Worm (Caenorhabditis elegans) whole organism, young adult: Measurements from ENCODE around the gene C03B1.7.

Experiments
- B0019.2 ChIP-seq: fragments of 200-800 bp; sonication (Bioruptor generic); conservative IDR thresholded peaks from 2 replicates; pipeline ENCODE4 v1.3.6; 2022; ENCODE audit warnings: missing genetic modification reagents, missing genetic modification characterization, missing compliant biosample characterization
- C17E4.6 ChIP-seq: fragments of 200-800 bp; sonication (Bioruptor generic); IDR thresholded peaks from 2 replicates; pipeline ENCODE4 v1.3.6; 2022; ENCODE audit warnings: missing genetic modification reagents, missing genetic modification characterization, missing compliant biosample characterization
- F22D6.2 ChIP-seq: sonication (generic microtip); optimal IDR thresholded peaks from 2 replicates; lab custom pipeline; 2016; ENCODE audit warnings: mild to moderate bottlenecking, missing genetic modification characterization, missing compliant biosample characterization
- F37B4.10 ChIP-seq: fragments of 200-800 bp; sonication (Bioruptor generic); IDR thresholded peaks from 2 replicates; pipeline ENCODE4 v1.3.6; 2022; ENCODE audit warnings: missing genetic modification characterization, missing compliant biosample characterization
- F39B2.1 ChIP-seq: fragments of 200-800 bp; sonication (Bioruptor generic); IDR thresholded peaks from 2 replicates; pipeline ENCODE4 v1.3.6; 2022; ENCODE audit warnings: missing genetic modification reagents, missing genetic modification characterization, missing compliant biosample characterization
- F52B5.7 ChIP-seq: sonication (generic microtip); optimal IDR thresholded peaks from 2 replicates; lab custom pipeline; 2016; ENCODE audit warnings: mild to moderate bottlenecking, missing genetic modification characterization, missing compliant biosample characterization
- F57A8.1 ChIP-seq: fragments of 200-800 bp; sonication (Bioruptor generic); optimal IDR thresholded peaks from 2 replicates; lab custom pipeline; 2018; ENCODE audit warnings: mild to moderate bottlenecking, missing genetic modification characterization, moderate library complexity, missing compliant biosample characterization
- K12H6.12 ChIP-seq: fragments of 200-800 bp; sonication (Bioruptor generic); optimal IDR thresholded peaks from 2 replicates; lab custom pipeline; 2018; ENCODE audit warnings: mild to moderate bottlenecking, missing genetic modification characterization, missing compliant biosample characterization
- Y53G8AR.9 ChIP-seq: fragments of 200-800 bp; sonication (Bioruptor generic); conservative IDR thresholded peaks from 2 replicates; pipeline ENCODE4 v1.3.6; 2022; ENCODE audit warnings: missing genetic modification reagents, missing genetic modification characterization, missing compliant biosample characterization
- Y67H2A.10 ChIP-seq: fragments of 200-800 bp; sonication (Bioruptor generic); conservative IDR thresholded peaks from 2 replicates; pipeline ENCODE4 v1.3.6; 2022; ENCODE audit warnings: missing genetic modification reagents, missing genetic modification characterization, missing compliant biosample characterization
- Y79H2A.3 ChIP-seq: fragments of 200-800 bp; sonication (Bioruptor generic); conservative IDR thresholded peaks from 2 replicates; pipeline ENCODE4 v1.3.6; 2022; ENCODE audit warnings: missing genetic modification reagents, missing genetic modification characterization, missing compliant biosample characterization
- Y95B8A.8 ChIP-seq: fragments of 200-800 bp; sonication (Bioruptor generic); IDR thresholded peaks from 2 replicates; pipeline ENCODE4 v1.3.6; 2022; ENCODE audit warnings: missing genetic modification reagents, missing genetic modification characterization, missing compliant biosample characterization
- ZK185.1 ChIP-seq: sonication (generic microtip); optimal IDR thresholded peaks from 2 replicates; lab custom pipeline; 2016; ENCODE audit warnings: mild to moderate bottlenecking, missing genetic modification characterization, missing compliant biosample characterization; ENCODE audit not compliant: poor library complexity, severe bottlenecking
- ama-1 ChIP-seq, 3 experiments: fragments of 150-350 bp in 1 of 3; sonication (generic microtip) in 2 of 3; optimal IDR thresholded peaks; 2 replicates each; lab custom pipeline; 2014 to 2018; ENCODE audit warnings: missing biosample characterization in 2 of 3, missing genetic modification characterization in 2 of 3, missing genetic modification reagents in 2 of 3
- attf-6 ChIP-seq: fragments of 200-800 bp; sonication (Bioruptor generic); IDR thresholded peaks from 2 replicates; pipeline ENCODE4 v1.3.6; 2022; ENCODE audit warnings: missing genetic modification reagents, missing genetic modification characterization, missing compliant biosample characterization
- ceh-100 ChIP-seq: fragments of 200-800 bp; sonication (Bioruptor generic); IDR thresholded peaks from 2 replicates; pipeline ENCODE4 v1.3.6; 2022; ENCODE audit warnings: missing genetic modification reagents, missing genetic modification characterization, missing compliant biosample characterization
- ceh-27 ChIP-seq: fragments of 200-800 bp; sonication (Bioruptor generic); optimal IDR thresholded peaks from 2 replicates; lab custom pipeline; 2018; ENCODE audit warnings: mild to moderate bottlenecking, missing genetic modification characterization, moderate library complexity, missing compliant biosample characterization
- ceh-79 ChIP-seq: sonication (generic microtip); optimal IDR thresholded peaks from 2 replicates; lab custom pipeline; 2017; ENCODE audit warnings: mild to moderate bottlenecking, missing genetic modification characterization, missing compliant biosample characterization
- die-1 ChIP-seq: sonication (generic microtip); optimal IDR thresholded peaks from 2 replicates; lab custom pipeline; 2016; ENCODE audit warnings: missing genotype, mild to moderate bottlenecking, missing genetic modification characterization, missing compliant biosample characterization
- egrh-3 ChIP-seq: fragments of 200-800 bp; sonication (Bioruptor generic); IDR thresholded peaks from 2 replicates; pipeline ENCODE4 v1.3.6; 2022; ENCODE audit warnings: missing genetic modification reagents, missing genetic modification characterization, missing compliant biosample characterization
- hmg-20 ChIP-seq: fragments of 200-800 bp; sonication (Bioruptor generic); IDR thresholded peaks from 2 replicates; pipeline ENCODE4 v1.3.6; 2022; ENCODE audit warnings: missing genetic modification reagents, missing genetic modification characterization, missing compliant biosample characterization
- let-526 ChIP-seq: fragments of 200-800 bp; sonication (Bioruptor generic); IDR thresholded peaks from 2 replicates; pipeline ENCODE4 v1.3.6; 2022; ENCODE audit warnings: missing genetic modification reagents, missing genetic modification characterization, missing compliant biosample characterization
- lin-26 ChIP-seq: fragments of 200-800 bp; sonication (Bioruptor generic); IDR thresholded peaks from 2 replicates; pipeline ENCODE4 v1.3.6; 2022; ENCODE audit warnings: missing genetic modification reagents, missing genetic modification characterization, missing compliant biosample characterization
- lin-35 ChIP-seq, 3 experiments: fragments of 150-350 bp in 2 of 3; sonication (generic microtip) in 1 of 3; optimal IDR thresholded peaks; 2 replicates each; lab custom pipeline; 2014 to 2018; ENCODE audit warnings: missing biosample characterization in 3 of 3, missing genetic modification characterization in 3 of 3, missing genetic modification reagents in 3 of 3
- lir-1 ChIP-seq: fragments of 200-800 bp; sonication (Bioruptor generic); conservative IDR thresholded peaks from 2 replicates; pipeline ENCODE4 v1.3.6; 2022; ENCODE audit warnings: missing genetic modification reagents, missing genetic modification characterization, missing compliant biosample characterization
- nhr-27 ChIP-seq: fragments of 200-800 bp; sonication (Bioruptor generic); optimal IDR thresholded peaks from 2 replicates; lab custom pipeline; 2018; ENCODE audit warnings: mild to moderate bottlenecking, missing genetic modification characterization, moderate library complexity, missing compliant biosample characterization
- pha-4 ChIP-seq: fragments of 150-350 bp; sonication (generic microtip); optimal IDR thresholded peaks from 2 replicates; lab custom pipeline; 2014; ENCODE audit warnings: missing biosample characterization, missing genetic modification reagents, missing genetic modification characterization
- rec-8 ChIP-seq, 2 experiments: sonication (generic microtip); optimal IDR thresholded peaks; 2 replicates each; lab custom pipeline; 2016; ENCODE audit warnings: mild to moderate bottlenecking in 2 of 2, missing genetic modification characterization in 2 of 2, missing genetic modification reagents in 2 of 2, missing genotype in 2 of 2, missing biosample characterization in 1 of 2, missing compliant biosample characterization in 1 of 2, moderate library complexity in 1 of 2
- sptf-2 ChIP-seq: fragments of 200-800 bp; sonication (Bioruptor generic); optimal IDR thresholded peaks from 2 replicates; lab custom pipeline; 2018; ENCODE audit warnings: mild to moderate bottlenecking, missing genetic modification characterization, missing compliant biosample characterization
- tbx-9 ChIP-seq: sonication (generic microtip); optimal IDR thresholded peaks from 2 replicates; lab custom pipeline; 2016; ENCODE audit warnings: borderline replicate concordance, missing genetic modification characterization, inconsistent platforms, missing compliant biosample characterization
- unc-130 ChIP-seq: sonication (generic microtip); optimal IDR thresholded peaks from 2 replicates; lab custom pipeline; 2016; ENCODE audit warnings: missing genetic modification reagents, missing genetic modification characterization, missing compliant biosample characterization
- zim-3 ChIP-seq: sonication (generic microtip); optimal IDR thresholded peaks from 2 replicates; lab custom pipeline; 2017; ENCODE audit warnings: mild to moderate bottlenecking, missing genetic modification characterization, moderate library complexity, missing compliant biosample characterization
- ztf-25 ChIP-seq: fragments of 200-800 bp; sonication (Bioruptor generic); IDR thresholded peaks from 2 replicates; pipeline ENCODE4 v1.3.6; 2022; ENCODE audit warnings: missing genetic modification reagents, missing genetic modification characterization, missing compliant biosample characterization
- ztf-28 ChIP-seq: fragments of 200-800 bp; sonication (Bioruptor generic); IDR thresholded peaks from 2 replicates; pipeline ENCODE4 v1.3.6; 2022; ENCODE audit warnings: missing genetic modification reagents, missing genetic modification characterization, missing compliant biosample characterization
- ztf-3 ChIP-seq: fragments of 200-800 bp; sonication (Bioruptor generic); optimal IDR thresholded peaks from 2 replicates; lab custom pipeline; 2018; ENCODE audit warnings: mild to moderate bottlenecking, missing genetic modification characterization, missing compliant biosample characterization
- ztf-6 ChIP-seq: fragments of 200-800 bp; sonication (Bioruptor generic); IDR thresholded peaks from 2 replicates; pipeline ENCODE4 v1.3.6; 2022; ENCODE audit warnings: missing genetic modification reagents, missing genetic modification characterization, missing compliant biosample characterization

Gene C03B1.7

DNA sequence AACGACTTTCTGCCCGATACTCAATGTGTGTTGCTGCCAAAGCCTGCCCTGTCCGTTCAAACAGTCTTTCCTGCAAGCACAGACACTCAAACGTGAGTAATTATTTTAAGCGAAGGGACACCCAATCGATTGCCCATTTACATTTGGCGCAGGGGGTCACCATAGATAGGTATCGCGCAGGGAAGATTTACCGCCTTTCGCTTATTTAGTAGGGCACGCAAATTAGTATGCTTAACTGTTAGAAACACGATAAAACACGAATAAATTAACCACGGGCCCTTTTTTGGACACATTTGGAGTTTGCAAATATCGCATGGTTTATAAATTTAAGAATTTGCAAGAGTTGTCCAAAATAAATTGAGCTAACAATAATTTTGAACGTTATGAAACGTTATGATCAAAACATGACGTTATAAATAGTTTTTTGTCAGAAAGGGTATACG lies 45.2 kb upstream of the C03B1.7 start (continued):
- TF ChIP-seq egrh-3 (GFP tag; lab: Robert Waterston, UW) (peak; percentile 61), tbx-9 (tag; lab: Kevin White, UChicago) (no peak), lin-26 (GFP tag; lab: Robert Waterston, UW) (peak; percentile 91), Y95B8A.8 (GFP tag; lab: Robert Waterston, UW) (0 out of 2 replicates have a peak, but pooled peaks have one; percentile 48), lin-35 (GFP tag; optimal IDR thresholded peaks at IDR 0.05; lab: Kevin White, UChicago) (peak in 2 of 3 experiments; percentile 94 to 98), K12H6.12 (tag; lab: Kevin White, UChicago) (peak; percentile 99), ztf-6 (GFP tag; lab: Robert Waterston, UW) (peak; percentile 88), ceh-79 (peak; percentile 88), ztf-28 (GFP tag; lab: Robert Waterston, UW) (no peak), Y79H2A.3 (GFP tag; lab: Robert Waterston, UW) (no peak), F39B2.1 (GFP tag; lab: Robert Waterston, UW) (no peak), B0019.2 (GFP tag; lab: Robert Waterston, UW) (no peak), die-1 (tag; lab: Kevin White, UChicago) (peak; percentile 83), F57A8.1 (GFP tag; lab: Kevin White, UChicago) (peak; percentile 86), sptf-2 (GFP tag; lab: Kevin White, UChicago) (no peak), hmg-20 (peak; percentile 98), attf-6 (GFP tag; lab: Robert Waterston, UW) (0 out of 2 replicates have a peak, but pooled peaks have one; percentile 54), ztf-25 (GFP tag; lab: Robert Waterston, UW) (0 out of 2 replicates have a peak, but pooled peaks have one; percentile 58), ZK185.1 (peak; percentile 99), Y53G8AR.9 (GFP tag; lab: Robert Waterston, UW) (peak; percentile 99), ceh-27 (GFP tag; lab: Kevin White, UChicago) (peak; percentile 99), F22D6.2 (tag; lab: Kevin White, UChicago) (peak; percentile 97), let-526 (peak; percentile 94), Y67H2A.10 (GFP tag; lab: Robert Waterston, UW) (peak; percentile 68; the same call in 1 of the 2 replicates), ceh-100 (GFP tag; lab: Robert Waterston, UW) (peak; percentile 81), F37B4.10 (peak; percentile 97), F52B5.7 (tag; lab: Kevin White, UChicago) (peak; percentile 96), pha-4 (peak; percentile 98), unc-130 (GFP tag; lab: Kevin White, UChicago) (peak; percentile 68), nhr-27 (tag; lab: Kevin White, UChicago) (peak; percentile 96), ama-1 (optimal IDR thresholded peaks at IDR 0.05; lab: Kevin White, UChicago) (no peak), ama-1 (GFP tag; optimal IDR thresholded peaks at IDR 0.05; lab: Kevin White, UChicago) (peak; percentile 18 to 94)

DNA sequence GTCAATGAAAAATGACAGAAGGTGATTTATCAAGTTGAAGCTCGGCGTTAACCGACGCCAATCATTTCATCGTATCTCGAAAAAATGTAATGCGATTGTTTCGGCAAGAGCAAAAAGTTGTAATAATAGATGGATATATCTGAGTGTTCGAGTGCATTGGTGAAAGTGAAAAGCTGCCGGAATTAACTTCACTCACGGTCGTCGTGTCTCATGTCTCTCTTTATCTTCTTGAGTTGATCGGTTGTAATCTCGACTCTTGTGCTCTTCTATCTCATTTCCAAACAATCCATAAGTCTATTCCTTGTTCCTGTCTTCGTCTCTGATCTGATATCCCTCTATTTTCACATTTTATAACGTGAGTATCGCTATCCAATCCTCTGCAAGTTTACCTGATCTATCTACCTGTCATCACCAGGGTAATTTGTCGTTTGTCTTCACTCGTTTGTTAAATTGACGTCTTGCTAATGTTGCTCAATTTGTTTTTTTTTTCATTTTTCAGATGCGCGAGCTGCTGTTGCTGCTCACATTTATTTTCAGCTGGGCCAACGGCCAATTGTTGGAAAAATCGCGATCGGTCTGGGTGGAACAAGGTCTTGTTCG lies 41.9 kb upstream of the C03B1.7 start, which contains the start of gene cest-16:
Gene cest-16 (plus strand): TSS at position 302 of the 600 bp plus-strand sequence.
- no peak for TF ChIP-seq lir-1 (GFP tag; lab: Robert Waterston, UW)
- no peak for TF ChIP-seq rec-8 (tag; optimal IDR thresholded peaks at IDR 0.05; lab: Kevin White, UChicago)
- no peak for TF ChIP-seq Y79H2A.3 (GFP tag; lab: Robert Waterston, UW)
- no peak for TF ChIP-seq ztf-3 (GFP tag; lab: Kevin White, UChicago)
- TF ChIP-seq C17E4.6 (GFP tag; lab: Robert Waterston, UW) = no peak
- TF ChIP-seq zim-3 = no peak
- TF ChIP-seq let-526 = no peak
